Fruit fly (Drosophila melanogaster) whole organism, embryonic: Measurements from ENCODE around the gene Ada2a.

Experiments used
- ATbp ChIP-seq: fragments of 200-800 bp; sonication (Bioruptor generic); optimal IDR thresholded peaks from 2 replicates; lab custom pipeline; 2017; ENCODE audit warnings: missing biosample characterization, mild to moderate bottlenecking, missing genetic modification characterization, missing genetic modification reagents
- Ada2b ChIP-seq: fragments of 200-800 bp; sonication (Bioruptor generic); IDR thresholded peaks from 2 replicates; pipeline ENCODE4 v1.3.6; 2022; ENCODE audit warnings: missing biosample characterization, missing genetic modification characterization
- Aef1 ChIP-seq: fragments of 200-800 bp; sonication (Bioruptor generic); IDR thresholded peaks from 3 replicates; pipeline ENCODE4 v1.3.6; 2022; ENCODE audit warnings: missing biosample characterization, missing genetic modification characterization
- Bgb ChIP-seq: fragments of 200-800 bp; sonication (Bioruptor generic); IDR thresholded peaks from 2 replicates; pipeline ENCODE4 v1.3.6; 2022; ENCODE audit warnings: missing biosample characterization, missing genetic modification characterization; ENCODE audit not compliant: partially characterized antibody
- CG10147 ChIP-seq: fragments of 200-800 bp; sonication (Bioruptor generic); optimal IDR thresholded peaks from 2 replicates; lab custom pipeline; 2019; ENCODE audit warnings: missing biosample characterization, mild to moderate bottlenecking, missing genetic modification characterization, moderate library complexity
- CG11085 ChIP-seq: fragments of 200-800 bp; sonication (Bioruptor generic); IDR thresholded peaks from 2 replicates; pipeline ENCODE4 v1.3.6; 2022; ENCODE audit warnings: missing biosample characterization, missing genetic modification characterization
- CG13624 ChIP-seq: fragments of 200-800 bp; sonication (Bioruptor generic); optimal IDR thresholded peaks from 2 replicates; lab custom pipeline; 2016; ENCODE audit warnings: missing biosample characterization, missing genetic modification characterization
- CG13775 ChIP-seq: fragments of 200-800 bp; sonication (Bioruptor generic); optimal IDR thresholded peaks from 3 replicates; lab custom pipeline; 2017; ENCODE audit warnings: missing biosample characterization, mild to moderate bottlenecking, missing genetic modification characterization
- CG1647 ChIP-seq: fragments of 200-800 bp; sonication (Bioruptor generic); optimal IDR thresholded peaks from 3 replicates; lab custom pipeline; 2016; ENCODE audit warnings: missing biosample characterization, missing genetic modification characterization
- CG16779 ChIP-seq: fragments of 200-800 bp; sonication (Bioruptor generic); IDR thresholded peaks from 2 replicates; pipeline ENCODE4 v1.3.6; 2022; ENCODE audit warnings: missing biosample characterization, missing genetic modification characterization
- CG17361 ChIP-seq: fragments of 200-800 bp; sonication (Bioruptor generic); IDR thresholded peaks from 3 replicates; pipeline ENCODE4 v1.3.6; 2022; ENCODE audit warnings: missing biosample characterization, missing genetic modification characterization
- CG17385 ChIP-seq: fragments of 200-800 bp; sonication (Bioruptor generic); optimal IDR thresholded peaks from 3 replicates; lab custom pipeline; 2018; ENCODE audit warnings: missing biosample characterization, mild to moderate bottlenecking, missing genetic modification characterization
- CG18011 ChIP-seq: fragments of 200-800 bp; sonication (Bioruptor generic); optimal IDR thresholded peaks from 2 replicates; lab custom pipeline; 2017; ENCODE audit warnings: missing biosample characterization, missing genetic modification characterization, mild to moderate bottlenecking, moderate library complexity, missing genotype
- CG2712 ChIP-seq: fragments of 200-800 bp; optimal IDR thresholded peaks from 3 replicates; lab custom pipeline; 2019; ENCODE audit warnings: missing biosample characterization, mild to moderate bottlenecking, missing genetic modification characterization, moderate library complexity
- CG33213 ChIP-seq: fragments of 200-800 bp; sonication (Bioruptor generic); optimal IDR thresholded peaks from 3 replicates; lab custom pipeline; 2016; ENCODE audit warnings: missing biosample characterization, missing genetic modification characterization
- CG3726 ChIP-seq: fragments of 200-800 bp; sonication (Bioruptor generic); IDR thresholded peaks from 3 replicates; pipeline ENCODE4, ENCODE4 v1.3.6; 2022; ENCODE audit warnings: missing biosample characterization, missing genetic modification characterization
- CG4360 ChIP-seq: fragments of 200-800 bp; sonication (Bioruptor generic); IDR thresholded peaks from 2 replicates; pipeline ENCODE4 v1.3.6; 2022; ENCODE audit warnings: missing biosample characterization, missing genetic modification characterization
- CG4404 ChIP-seq: fragments of 200-800 bp; sonication (Bioruptor generic); IDR thresholded peaks from 2 replicates; pipeline ENCODE4 v1.3.6; 2022; ENCODE audit warnings: missing biosample characterization, missing genetic modification characterization
- CG8290 ChIP-seq, 3 experiments: fragments of 200-800 bp; sonication (Bioruptor generic); optimal IDR thresholded peaks; 2 replicates each; lab custom pipeline; 2016 to 2019; ENCODE audit warnings: missing biosample characterization in 3 of 3, missing genetic modification characterization in 3 of 3, mild to moderate bottlenecking in 2 of 3, moderate library complexity in 1 of 3
- CG8388 ChIP-seq: fragments of 200-800 bp; sonication (Bioruptor generic); optimal IDR thresholded peaks from 2 replicates; lab custom pipeline; 2019; ENCODE audit warnings: missing biosample characterization, mild to moderate bottlenecking, missing genetic modification characterization, moderate library complexity
- CTCF ChIP-seq: fragments of 200-800 bp; sonication (Bioruptor generic); optimal IDR thresholded peaks from 2 replicates; lab custom pipeline; 2017; ENCODE audit warnings: missing biosample characterization, mild to moderate bottlenecking, missing genetic modification characterization, moderate library complexity
- CoRest ChIP-seq: fragments of 200-800 bp; sonication (Bioruptor generic); optimal IDR thresholded peaks from 3 replicates; lab custom pipeline; 2018; ENCODE audit warnings: missing biosample characterization, mild to moderate bottlenecking, missing genetic modification characterization, moderate library complexity
- Dbx ChIP-seq: fragments of 200-800 bp; sonication (Bioruptor generic); IDR thresholded peaks from 3 replicates; pipeline ENCODE4 v1.3.6; 2022; ENCODE audit warnings: missing biosample characterization, missing genetic modification characterization
- H15 ChIP-seq: fragments of 200-800 bp; sonication (Bioruptor generic); IDR thresholded peaks from 3 replicates; pipeline ENCODE4 v1.3.6; 2022; ENCODE audit warnings: missing biosample characterization, missing genetic modification characterization
- HLHmδ ChIP-seq: fragments of 200-800 bp; sonication (Bioruptor generic); optimal IDR thresholded peaks from 2 replicates; lab custom pipeline; 2018; ENCODE audit warnings: missing biosample characterization, mild to moderate bottlenecking, missing genetic modification characterization, moderate library complexity
- Hr51 ChIP-seq, 2 experiments: fragments of 200-800 bp; sonication (Bioruptor generic); optimal IDR thresholded peaks; 2 replicates in 1 of 2; 3 replicates in 1 of 2; lab custom pipeline; 2016 to 2018; ENCODE audit warnings: missing biosample characterization in 2 of 2, missing genetic modification characterization in 2 of 2, mild to moderate bottlenecking in 1 of 2, moderate library complexity in 1 of 2
- MESR4 ChIP-seq: fragments of 200-800 bp; sonication (Bioruptor generic); optimal IDR thresholded peaks from 2 replicates; lab custom pipeline; 2018; ENCODE audit warnings: missing biosample characterization, mild to moderate bottlenecking, missing genetic modification characterization, moderate library complexity
- Nf-YC ChIP-seq: fragments of 200-800 bp; optimal IDR thresholded peaks from 3 replicates; lab custom pipeline; 2019; ENCODE audit warnings: missing biosample characterization, mild to moderate bottlenecking, missing genetic modification characterization, moderate library complexity
- Sin3A ChIP-seq: fragments of >200 bp; optimal IDR thresholded peaks from 2 replicates; lab custom pipeline; 2018
- TFAM ChIP-seq: fragments of 200-800 bp; sonication (Bioruptor generic); optimal IDR thresholded peaks from 2 replicates; lab custom pipeline; 2017; ENCODE audit warnings: missing biosample characterization, missing genetic modification characterization, inconsistent platforms
- YL-1 ChIP-seq: fragments of 200-800 bp; sonication (Bioruptor generic); optimal IDR thresholded peaks from 3 replicates; lab custom pipeline; 2017; ENCODE audit warnings: missing biosample characterization, mild to moderate bottlenecking, missing genetic modification characterization
- abd-A ChIP-seq: fragments of 200-800 bp; sonication (Bioruptor generic); optimal IDR thresholded peaks from 3 replicates; lab custom pipeline; 2019; ENCODE audit warnings: missing biosample characterization, mild to moderate bottlenecking, missing genetic modification characterization, moderate library complexity
- amos ChIP-seq: fragments of 200-800 bp; sonication (Bioruptor generic); IDR thresholded peaks from 2 replicates; pipeline ENCODE4 v1.3.6; 2022; ENCODE audit warnings: missing biosample characterization, missing genetic modification characterization; ENCODE audit not compliant: partially characterized antibody
- bcd ChIP-seq: fragments of 200-800 bp; sonication (Bioruptor generic); optimal IDR thresholded peaks from 2 replicates; lab custom pipeline; 2017; ENCODE audit warnings: missing biosample characterization, mild to moderate bottlenecking, missing genetic modification characterization
- cas ChIP-seq: fragments of 200-800 bp; sonication (Bioruptor generic); IDR thresholded peaks from 2 replicates; pipeline ENCODE4 v1.3.6; 2022; ENCODE audit warnings: missing biosample characterization, missing genetic modification characterization
- ems ChIP-seq: fragments of 200-800 bp; sonication (Bioruptor generic); optimal IDR thresholded peaks from 3 replicates; lab custom pipeline; 2016; ENCODE audit warnings: missing biosample characterization, missing genetic modification characterization
- fu2 ChIP-seq: fragments of 200-800 bp; sonication (Bioruptor generic); optimal IDR thresholded peaks from 2 replicates; lab custom pipeline; 2016; ENCODE audit warnings: missing biosample characterization, missing genetic modification characterization
- gsb ChIP-seq: fragments of 200-800 bp; sonication (Bioruptor generic); IDR thresholded peaks from 2 replicates; pipeline ENCODE4 v1.3.6; 2022; ENCODE audit warnings: missing biosample characterization, missing genetic modification characterization
- ind ChIP-seq: fragments of 200-800 bp; sonication (Bioruptor generic); optimal IDR thresholded peaks from 3 replicates; lab custom pipeline; 2016; ENCODE audit warnings: missing biosample characterization, missing genetic modification characterization
- lab ChIP-seq: fragments of 200-800 bp; sonication (Bioruptor generic); optimal IDR thresholded peaks from 3 replicates; lab custom pipeline; 2017; ENCODE audit warnings: missing biosample characterization, missing genetic modification characterization, mild to moderate bottlenecking, moderate library complexity, missing genetic modification reagents
- ro ChIP-seq: fragments of 200-800 bp; sonication (Bioruptor generic); IDR thresholded peaks from 2 replicates; pipeline ENCODE4 v1.3.6; 2022; ENCODE audit warnings: missing biosample characterization, missing genetic modification characterization
- sna ChIP-seq: fragments of 200-800 bp; sonication (Bioruptor generic); IDR thresholded peaks from 2 replicates; pipeline ENCODE4 v1.3.6; 2022; ENCODE audit warnings: missing biosample characterization, missing genetic modification characterization; ENCODE audit not compliant: partially characterized antibody
- sqz ChIP-seq: fragments of 200-800 bp; sonication (Bioruptor generic); optimal IDR thresholded peaks from 3 replicates; lab custom pipeline; 2018; ENCODE audit warnings: missing biosample characterization, mild to moderate bottlenecking, missing genetic modification characterization
- sr ChIP-seq: fragments of 200-800 bp; sonication (Bioruptor generic); IDR thresholded peaks from 3 replicates; pipeline ENCODE4 v1.3.6; 2022; ENCODE audit warnings: missing biosample characterization, missing genetic modification characterization
- stwl ChIP-seq: fragments of 200-800 bp; sonication (Bioruptor generic); optimal IDR thresholded peaks from 3 replicates; lab custom pipeline; 2018; ENCODE audit warnings: missing biosample characterization, mild to moderate bottlenecking, missing genetic modification characterization, moderate library complexity
- trh ChIP-seq: fragments of 200-800 bp; sonication (Bioruptor generic); optimal IDR thresholded peaks from 2 replicates; lab custom pipeline; 2016; ENCODE audit warnings: missing biosample characterization, missing genetic modification characterization
- unpg ChIP-seq: fragments of 200-800 bp; sonication (Bioruptor generic); optimal IDR thresholded peaks from 3 replicates; lab custom pipeline; 2018; ENCODE audit warnings: missing biosample characterization, mild to moderate bottlenecking, missing genetic modification characterization, moderate library complexity

The Ada2a gene

DNA sequence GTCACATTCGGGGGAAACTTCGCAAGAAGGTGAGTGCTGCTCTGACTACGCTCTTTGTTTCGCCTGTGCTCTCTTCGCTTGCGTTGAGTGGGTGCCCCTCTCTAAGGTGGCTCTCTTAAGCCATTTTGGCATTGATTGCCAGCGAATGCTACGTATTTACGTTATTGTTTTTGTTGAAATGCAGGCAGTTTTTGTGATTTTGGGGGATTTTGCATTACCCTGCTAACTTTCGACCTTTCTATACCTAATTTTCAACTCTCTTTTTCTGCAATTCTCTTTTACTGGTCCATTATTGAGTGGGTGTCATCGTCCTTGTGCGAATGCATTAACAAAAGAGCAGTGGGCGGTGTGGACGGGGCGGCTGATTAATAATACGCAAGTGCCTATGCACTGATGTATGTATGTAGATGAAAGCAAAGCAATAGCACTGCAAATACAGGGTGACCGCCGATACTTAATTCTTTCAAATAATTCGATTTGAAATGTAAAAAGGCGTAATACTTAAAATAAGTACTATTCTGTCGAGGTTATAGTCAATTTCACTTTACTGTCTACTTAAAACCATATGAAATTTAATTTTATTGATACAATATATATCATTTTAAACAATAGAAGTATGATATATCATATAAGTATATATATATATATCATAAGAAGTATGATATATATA is 20.0 kb upstream of the Ada2a start (continued):
- TF ChIP-seq sr (GFP tag; lab: Robert Waterston, UW) (peak; percentile 63; the same call in 2 of the 3 replicates), ro (GFP tag; lab: Robert Waterston, UW) (no peak), trh (GFP tag; lab: Kevin White, UChicago) (no peak), bcd (GFP tag; lab: Kevin White, UChicago) (no peak), sqz (GFP tag; lab: Kevin White, UChicago) (no peak), TFAM (GFP tag; lab: Kevin White, UChicago) (no peak), fu2 (GFP tag; lab: Kevin White, UChicago) (no peak), ind (GFP tag; lab: Kevin White, UChicago) (no peak), CG2712 (peak; percentile 3), CG17385 (GFP tag; lab: Kevin White, UChicago) (peak; percentile 23), Dbx (GFP tag; lab: Robert Waterston, UW) (no peak), HLHmδ (GFP tag; lab: Kevin White, UChicago) (peak; percentile 44)

DNA sequence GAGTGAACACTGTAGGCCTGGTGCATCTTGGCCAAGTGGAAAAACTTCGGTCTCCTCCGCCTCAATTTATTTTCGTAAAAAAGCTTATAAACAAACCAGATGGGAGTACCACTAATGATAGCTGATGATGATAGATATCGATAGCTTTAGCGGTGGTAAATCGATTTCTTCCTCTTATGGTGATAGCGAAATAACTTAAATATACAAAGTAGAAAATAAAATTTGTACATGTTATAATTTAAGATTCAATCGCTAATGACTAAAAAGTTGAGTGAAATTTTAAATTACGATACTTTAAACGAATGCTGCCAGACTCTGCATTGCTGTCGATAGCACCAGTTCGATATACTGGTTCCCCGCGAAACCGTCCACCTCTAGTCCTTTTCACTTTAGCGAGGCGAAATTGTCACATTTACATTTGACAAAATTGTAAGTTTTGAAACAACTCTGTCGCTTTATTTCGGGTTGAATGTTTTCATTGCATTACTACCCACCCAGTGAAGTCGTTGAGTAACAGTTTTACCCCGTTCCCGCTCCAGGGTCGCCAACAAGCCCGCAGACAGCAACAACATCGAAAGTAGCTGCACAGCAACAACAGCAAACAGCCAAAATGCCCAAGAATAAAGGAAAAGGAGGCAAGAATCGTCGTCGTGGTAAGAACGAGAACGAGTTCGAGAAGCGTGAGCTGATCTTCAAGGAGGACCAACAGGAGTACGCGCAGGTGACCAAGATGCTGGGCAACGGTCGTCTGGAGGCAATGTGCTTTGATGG is 19.2 kb upstream of the Ada2a start, which contains the start of the genes Vps39 and eIF1A:
Gene Vps39 (minus strand): TSS at position 119 of the 771 bp plus-strand sequence.
Gene eIF1A (plus strand): TSS at position 338 of the 771 bp plus-strand sequence.
- TF ChIP-seq Sin3A (lab: Kevin White, UChicago) (peak; percentile 80), CG10147 (GFP tag; lab: Kevin White, UChicago) (no peak), amos (GFP tag; lab: Robert Waterston, UW) (peak; percentile 82), lab (GFP tag; lab: Kevin White, UChicago) (no peak), H15 (GFP tag; lab: Robert Waterston, UW) (no peak), stwl (peak; percentile 60), sna (GFP tag; lab: Robert Waterston, UW) (peak; percentile 94), CG4404 (GFP tag; lab: Robert Waterston, UW) (no peak; the same call in 1 of the 2 replicates), Bgb (GFP tag; lab: Robert Waterston, UW) (peak; percentile 86), CG16779 (GFP tag; lab: Robert Waterston, UW) (no peak), Aef1 (GFP tag; lab: Robert Waterston, UW) (0 out of 3 replicates have a peak, but pooled peaks have one; percentile 21), Hr51 (GFP tag; optimal IDR thresholded peaks at IDR 0.05; lab: Kevin White, UChicago) (peak in 1 of 2 experiments; percentile 33), Ada2b (GFP tag; lab: Robert Waterston, UW) (no peak), CoRest (tag; lab: Kevin White, UChicago) (peak; percentile 51), CG13775 (GFP tag; lab: Kevin White, UChicago) (peak; percentile 17), ATbp (no peak), CG8290 (GFP tag; optimal IDR thresholded peaks at IDR 0.05; lab: Kevin White, UChicago) (peak; percentile 62), CG8290 (tag; optimal IDR thresholded peaks at IDR 0.05; lab: Kevin White, UChicago) (no peak), CG4360 (GFP tag; lab: Robert Waterston, UW) (peak; percentile 72; the same call in 1 of the 2 replicates), CG13624 (peak; percentile 53), CG3726 (GFP tag; lab: Robert Waterston, UW) (no peak), MESR4 (GFP tag; lab: Kevin White, UChicago) (peak; percentile 93), unpg (peak; percentile 12), gsb (no peak), Nf-YC (tag; lab: Kevin White, UChicago) (peak; percentile 56), YL-1 (GFP tag; lab: Kevin White, UChicago) (peak; percentile 48), CTCF (GFP tag; lab: Kevin White, UChicago) (no peak), CG17361 (GFP tag; lab: Robert Waterston, UW) (peak; percentile 46; the same call in 1 of the 3 replicates), CG33213 (GFP tag; lab: Kevin White, UChicago) (peak; percentile 5), CG1647 (no peak), ems (GFP tag; lab: Kevin White, UChicago) (peak; percentile 58), CG11085 (GFP tag; lab: Robert Waterston, UW) (no peak), CG18011 (GFP tag; lab: Kevin White, UChicago) (no peak), cas (GFP tag; lab: Robert Waterston, UW) (no peak), abd-A (no peak), CG8388 (GFP tag; lab: Kevin White, UChicago) (peak; percentile 24)
